Worm (Caenorhabditis elegans): ENCODE data around the gene pept-2.

pept-2 gene

DNA sequence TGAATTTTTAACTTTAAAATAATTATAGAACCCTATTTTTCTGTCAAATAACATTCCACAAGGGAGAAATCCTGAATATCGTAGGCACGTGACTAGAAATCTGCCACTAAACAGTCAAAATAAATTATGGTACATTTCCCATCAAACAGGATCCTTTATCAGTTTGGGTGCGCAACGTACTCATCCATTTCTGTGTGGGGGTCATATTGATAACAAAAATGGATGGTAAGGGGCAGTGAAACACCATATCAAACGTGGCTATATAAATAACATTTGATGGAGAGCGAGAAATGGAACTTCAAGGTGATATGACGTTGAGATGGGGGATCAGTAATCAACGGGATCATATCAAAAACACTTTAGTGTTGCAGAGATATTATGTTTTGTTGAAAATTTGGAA, 6.4 kb upstream of the pept-2 start:
- TF ChIP-seq lsy-12 (tag; optimal IDR thresholded peaks at IDR 0.05) (no peak), pha-4 (tag; optimal IDR thresholded peaks at IDR 0.05) (no peak), eor-1 (tag; optimal IDR thresholded peaks at IDR 0.05) (no peak), ceh-16 (tag; optimal IDR thresholded peaks at IDR 0.05) (no peak), nhr-76 (tag; optimal IDR thresholded peaks at IDR 0.05) (no peak), nhr-67 (tag; optimal IDR thresholded peaks at IDR 0.05) (no peak), fkh-2 (tag; optimal IDR thresholded peaks at IDR 0.05) (no peak), ceh-9 (tag; optimal IDR thresholded peaks at IDR 0.05) (no peak), mml-1 (tag; optimal IDR thresholded peaks at IDR 0.05) (no peak), ama-1 (optimal IDR thresholded peaks at IDR 0.05) (no peak), aly-2 (tag; optimal IDR thresholded peaks at IDR 0.05) (no peak), daf-12 (tag; optimal IDR thresholded peaks at IDR 0.05) (no peak), ceh-28 (tag; optimal IDR thresholded peaks at IDR 0.05) (no peak), ztf-11 (tag; optimal IDR thresholded peaks at IDR 0.05) (no peak), skn-1 (tag; optimal IDR thresholded peaks at IDR 0.05) (no peak), nfya-1 (tag; optimal IDR thresholded peaks at IDR 0.05; ENCODE audit: insufficient read depth) (no peak), fkh-10 (GFP tag; optimal IDR thresholded peaks at IDR 0.05) (no peak), elt-2 (tag; optimal IDR thresholded peaks at IDR 0.05) (no peak), ztf-4 (tag; optimal IDR thresholded peaks at IDR 0.05) (no peak), nhr-43 (tag; optimal IDR thresholded peaks at IDR 0.05; ENCODE audit: poor library complexity, severe bottlenecking) (peak; percentile 69), elt-3 (tag; optimal IDR thresholded peaks at IDR 0.05) (peak in 2 of 3 experiments; percentile 67 to 73), unc-39 (tag; optimal IDR thresholded peaks at IDR 0.05) (no peak), zag-1 (tag; optimal IDR thresholded peaks at IDR 0.05) (no peak), egl-5 (tag; optimal IDR thresholded peaks at IDR 0.05) (no peak), mdl-1 (tag; optimal IDR thresholded peaks at IDR 0.05) (no peak), nhr-11 (tag; optimal IDR thresholded peaks at IDR 0.05) (no peak), tbx-2 (tag; optimal IDR thresholded peaks at IDR 0.05) (no peak), pqm-1 (tag; optimal IDR thresholded peaks at IDR 0.05) (no peak), nhr-25 (tag; optimal IDR thresholded peaks at IDR 0.05) (peak; percentile 38), jun-1 (tag; optimal IDR thresholded peaks at IDR 0.05) (no peak), sea-2 (GFP tag; optimal IDR thresholded peaks at IDR 0.05) (no peak), lin-39 (tag; optimal IDR thresholded peaks at IDR 0.05) (no peak), nhr-12 (tag; optimal IDR thresholded peaks at IDR 0.05) (no peak), nhr-23 (tag; optimal IDR thresholded peaks at IDR 0.05) (peak; percentile 63)

DNA sequence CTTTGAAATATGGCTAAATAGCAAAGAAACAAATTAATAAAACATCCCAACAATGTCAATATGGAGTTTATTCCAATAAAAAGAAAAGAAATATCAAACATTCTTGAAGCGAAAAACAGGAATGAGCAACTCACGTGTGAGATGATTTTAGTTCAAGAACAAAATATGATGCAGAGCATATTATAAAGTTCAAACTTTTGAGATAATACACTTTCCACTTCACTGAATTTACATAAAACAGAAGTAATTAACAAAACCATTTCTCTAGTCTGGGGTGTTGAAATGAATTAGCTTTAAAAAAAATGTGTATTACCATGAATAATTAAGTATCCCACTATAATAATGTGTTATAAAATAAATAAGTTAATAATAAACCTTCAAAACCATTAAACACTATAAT, 3.7 kb upstream of the pept-2 start, which contains the start of gene srd-7:
Gene srd-7, minus strand, starts transcription at position 101 of the 400 bp plus-strand sequence.
- TF ChIP-seq nhr-77 (tag; optimal IDR thresholded peaks at IDR 0.05) (no peak), sea-2 (GFP tag; optimal IDR thresholded peaks at IDR 0.05) (no peak), nhr-67 (tag; optimal IDR thresholded peaks at IDR 0.05) (no peak), elt-3 (tag; optimal IDR thresholded peaks at IDR 0.05) (no peak), nhr-12 (tag; optimal IDR thresholded peaks at IDR 0.05) (no peak), nhr-237 (tag; optimal IDR thresholded peaks at IDR 0.05) (no peak), egl-27 (tag; optimal IDR thresholded peaks at IDR 0.05) (no peak), snpc-4 (tag; optimal IDR thresholded peaks at IDR 0.05) (no peak), lin-15B (tag; optimal IDR thresholded peaks at IDR 0.05) (no peak), pqm-1 (tag; optimal IDR thresholded peaks at IDR 0.05) (no peak), unc-62 (GFP tag; optimal IDR thresholded peaks at IDR 0.05) (no peak), nfya-1 (tag; optimal IDR thresholded peaks at IDR 0.05; ENCODE audit: insufficient read depth) (no peak), lsy-12 (tag; optimal IDR thresholded peaks at IDR 0.05) (no peak)

DNA sequence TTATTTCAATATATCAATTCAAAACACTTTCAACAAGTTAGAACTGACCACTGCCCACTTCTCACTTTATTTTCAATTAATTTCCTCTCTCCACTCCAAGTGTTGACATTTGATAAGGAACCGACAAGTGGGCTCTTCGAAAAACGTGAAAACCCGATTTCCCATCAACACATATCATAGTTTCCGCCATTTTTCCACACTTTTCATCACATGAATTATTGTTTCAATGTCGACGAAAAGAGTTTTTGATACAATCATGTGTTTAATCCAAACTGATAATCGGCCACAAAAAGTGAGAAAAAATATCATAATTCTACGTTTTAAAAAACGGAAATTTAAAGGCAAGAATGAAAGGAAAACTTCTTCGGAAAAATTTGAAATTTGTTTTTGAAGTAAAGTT, 5.2 kb downstream of the pept-2 start:
- TF ChIP-seq ceh-28 (tag; optimal IDR thresholded peaks at IDR 0.05) = no peak
- TF ChIP-seq elt-3 (tag; optimal IDR thresholded peaks at IDR 0.05) = no peak
- TF ChIP-seq lin-39 (tag; optimal IDR thresholded peaks at IDR 0.05) = no peak
- TF ChIP-seq sea-2 (GFP tag; optimal IDR thresholded peaks at IDR 0.05) = no peak
- no peak for TF ChIP-seq nfya-1 (tag; optimal IDR thresholded peaks at IDR 0.05; ENCODE audit: insufficient read depth)
- TF ChIP-seq nhr-23 (tag; optimal IDR thresholded peaks at IDR 0.05) = no peak
- TF ChIP-seq pha-4 (tag; optimal IDR thresholded peaks at IDR 0.05) = peak; percentile 77
- peak; percentile 76 for TF ChIP-seq elt-2 (tag; optimal IDR thresholded peaks at IDR 0.05)
- TF ChIP-seq fkh-10 (GFP tag; optimal IDR thresholded peaks at IDR 0.05) = no peak
- no peak for TF ChIP-seq ceh-16 (tag; optimal IDR thresholded peaks at IDR 0.05)
- TF ChIP-seq fkh-2 (tag; optimal IDR thresholded peaks at IDR 0.05) = no peak
- no peak for TF ChIP-seq lsy-12 (tag; optimal IDR thresholded peaks at IDR 0.05)
- no peak for TF ChIP-seq nhr-25 (tag; optimal IDR thresholded peaks at IDR 0.05)
- no peak for TF ChIP-seq tbx-2 (tag; optimal IDR thresholded peaks at IDR 0.05)
- peak; percentile 41 for TF ChIP-seq pqm-1 (tag; optimal IDR thresholded peaks at IDR 0.05)
- TF ChIP-seq mml-1 (tag; optimal IDR thresholded peaks at IDR 0.05) = no peak

All from whole organism, L3 larva.